Worm (Caenorhabditis elegans) whole organism, late embryonic: Measurements from ENCODE around the gene F08D12.12.

Source experiments
- F13H6.1 ChIP-seq: sonication (generic microtip); optimal IDR thresholded peaks from 2 replicates; lab custom pipeline; 2016; ENCODE audit warnings: missing genetic modification characterization, missing compliant biosample characterization
- K02D7.2 ChIP-seq: sonication (generic microtip); optimal IDR thresholded peaks from 2 replicates; lab custom pipeline; 2017; ENCODE audit warnings: mild to moderate bottlenecking, missing genetic modification characterization, missing compliant biosample characterization
- K09A11.1 ChIP-seq: sonication (generic microtip); optimal IDR thresholded peaks from 2 replicates; lab custom pipeline; 2017; ENCODE audit warnings: antibody characterized with exemption, mild to moderate bottlenecking, missing genetic modification characterization, missing compliant biosample characterization; ENCODE audit not compliant: insufficient read depth
- ceh-14 ChIP-seq: sonication (generic microtip); optimal IDR thresholded peaks from 2 replicates; lab custom pipeline; 2016; ENCODE audit warnings: missing genotype, missing genetic modification characterization, missing compliant biosample characterization
- ceh-18 ChIP-seq: sonication (generic microtip); optimal IDR thresholded peaks from 2 replicates; lab custom pipeline; 2016; ENCODE audit warnings: missing genetic modification characterization, missing compliant biosample characterization
- ceh-19 ChIP-seq: fragments of 200-800 bp; sonication (Bioruptor generic); optimal IDR thresholded peaks from 2 replicates; lab custom pipeline; 2018; ENCODE audit warnings: mild to moderate bottlenecking, missing genetic modification characterization, missing compliant biosample characterization
- ceh-24 ChIP-seq: sonication (generic microtip); optimal IDR thresholded peaks from 2 replicates; lab custom pipeline; 2016; ENCODE audit warnings: mild to moderate bottlenecking, missing genetic modification characterization, missing compliant biosample characterization
- ceh-31 ChIP-seq: sonication (generic microtip); optimal IDR thresholded peaks from 2 replicates; lab custom pipeline; 2016; ENCODE audit warnings: missing genetic modification characterization, missing compliant biosample characterization
- ceh-34 ChIP-seq: sonication (generic microtip); optimal IDR thresholded peaks from 2 replicates; lab custom pipeline; 2016; ENCODE audit warnings: mild to moderate bottlenecking, missing genetic modification characterization, missing compliant biosample characterization
- ceh-45 ChIP-seq: fragments of 200-800 bp; sonication (Bioruptor generic); IDR thresholded peaks from 2 replicates; pipeline ENCODE4 v1.3.6; 2022; ENCODE audit warnings: missing genetic modification reagents, missing genetic modification characterization, missing compliant biosample characterization
- ceh-48 ChIP-seq: sonication (generic microtip); optimal IDR thresholded peaks from 2 replicates; lab custom pipeline; 2016; ENCODE audit warnings: missing genetic modification characterization, inconsistent platforms, missing compliant biosample characterization
- ceh-6 ChIP-seq: fragments of 200-800 bp; sonication (Bioruptor generic); optimal IDR thresholded peaks from 2 replicates; lab custom pipeline; 2018; ENCODE audit warnings: mild to moderate bottlenecking, missing genetic modification characterization, missing compliant biosample characterization
- ceh-9 ChIP-seq: sonication (generic microtip); optimal IDR thresholded peaks from 2 replicates; lab custom pipeline; 2016; ENCODE audit warnings: mild to moderate bottlenecking, missing genetic modification characterization, inconsistent platforms, missing compliant biosample characterization
- dmd-4 ChIP-seq: sonication (generic microtip); optimal IDR thresholded peaks from 2 replicates; lab custom pipeline; 2016; ENCODE audit warnings: borderline replicate concordance, missing genetic modification characterization, missing compliant biosample characterization
- elt-2 ChIP-seq: sonication (generic microtip); optimal IDR thresholded peaks from 2 replicates; lab custom pipeline; 2016; ENCODE audit warnings: missing genetic modification reagents, missing genetic modification characterization, missing compliant biosample characterization
- elt-4 ChIP-seq: sonication (generic microtip); optimal IDR thresholded peaks from 2 replicates; lab custom pipeline; 2016; ENCODE audit warnings: missing genetic modification characterization, missing compliant biosample characterization
- fax-1 ChIP-seq: sonication (generic microtip); optimal IDR thresholded peaks from 2 replicates; lab custom pipeline; 2016; ENCODE audit warnings: missing genotype, missing genetic modification characterization, missing compliant biosample characterization
- fkh-6 ChIP-seq: sonication (generic microtip); optimal IDR thresholded peaks from 2 replicates; lab custom pipeline; 2016; ENCODE audit warnings: missing genetic modification characterization, missing compliant biosample characterization
- gmeb-2 ChIP-seq: sonication (generic microtip); optimal IDR thresholded peaks from 2 replicates; lab custom pipeline; 2016; ENCODE audit warnings: missing genetic modification characterization, inconsistent platforms, missing compliant biosample characterization
- hlh-13 ChIP-seq: fragments of 200-800 bp; sonication (Bioruptor generic); optimal IDR thresholded peaks from 2 replicates; lab custom pipeline; 2018; ENCODE audit warnings: mild to moderate bottlenecking, missing genetic modification characterization, missing compliant biosample characterization
- hlh-15 ChIP-seq: sonication (generic microtip); optimal IDR thresholded peaks from 2 replicates; lab custom pipeline; 2016; ENCODE audit warnings: missing genetic modification characterization, missing compliant biosample characterization
- hlh-30 ChIP-seq: sonication (generic microtip); optimal IDR thresholded peaks from 2 replicates; lab custom pipeline; 2017; ENCODE audit warnings: antibody characterized with exemption, missing genetic modification characterization, missing compliant biosample characterization; ENCODE audit not compliant: insufficient read depth
- madf-2 ChIP-seq: sonication (generic microtip); optimal IDR thresholded peaks from 2 replicates; lab custom pipeline; 2017; ENCODE audit warnings: missing genetic modification characterization, missing compliant biosample characterization
- mec-3 ChIP-seq: sonication (generic microtip); optimal IDR thresholded peaks from 2 replicates; lab custom pipeline; 2016; ENCODE audit warnings: borderline replicate concordance, missing genetic modification characterization, missing compliant biosample characterization
- nfya-1 ChIP-seq: sonication (generic microtip); optimal IDR thresholded peaks from 2 replicates; lab custom pipeline; 2017; ENCODE audit warnings: missing genetic modification characterization, mild to moderate bottlenecking, missing compliant biosample characterization, antibody characterized with exemption, moderate library complexity
- nhr-11 ChIP-seq: fragments of 150-350 bp; optimal IDR thresholded peaks from 2 replicates; lab custom pipeline; 2014; ENCODE audit warnings: missing biosample characterization, missing genetic modification characterization
- odd-2 ChIP-seq: sonication (generic microtip); optimal IDR thresholded peaks from 2 replicates; lab custom pipeline; 2017; ENCODE audit warnings: antibody characterized with exemption, mild to moderate bottlenecking, missing genetic modification characterization, missing compliant biosample characterization
- pat-9 ChIP-seq: fragments of 200-800 bp; sonication (Bioruptor generic); optimal IDR thresholded peaks from 2 replicates; lab custom pipeline; 2018; ENCODE audit warnings: mild to moderate bottlenecking, missing genetic modification characterization, moderate library complexity, missing compliant biosample characterization
- pax-1 ChIP-seq: fragments of 150-350 bp; optimal IDR thresholded peaks from 2 replicates; lab custom pipeline; 2014; ENCODE audit warnings: missing biosample characterization, missing genetic modification characterization
- pha-2 ChIP-seq: sonication (generic microtip); optimal IDR thresholded peaks from 2 replicates; lab custom pipeline; 2017; ENCODE audit warnings: mild to moderate bottlenecking, missing genetic modification characterization, missing compliant biosample characterization
- ref-2 ChIP-seq: sonication (generic microtip); optimal IDR thresholded peaks from 2 replicates; lab custom pipeline; 2016; ENCODE audit warnings: missing genetic modification characterization, missing compliant biosample characterization
- rnt-1 ChIP-seq: sonication (generic microtip); optimal IDR thresholded peaks from 2 replicates; lab custom pipeline; 2016; ENCODE audit warnings: missing genetic modification characterization, missing compliant biosample characterization
- sdc-2 ChIP-seq: sonication (generic microtip); optimal IDR thresholded peaks from 2 replicates; lab custom pipeline; 2016; ENCODE audit warnings: missing genotype, missing genetic modification characterization, missing compliant biosample characterization
- sox-2 ChIP-seq: fragments of 200-800 bp; sonication (Bioruptor generic); IDR thresholded peaks from 2 replicates; pipeline ENCODE4 v1.3.6; 2022; ENCODE audit warnings: missing genetic modification reagents, missing genetic modification characterization, missing compliant biosample characterization
- syd-9 ChIP-seq: sonication (generic microtip); optimal IDR thresholded peaks from 2 replicates; lab custom pipeline; 2016; ENCODE audit warnings: mild to moderate bottlenecking, missing genetic modification characterization, moderate library complexity, missing compliant biosample characterization
- tbx-2 ChIP-seq: sonication (generic microtip); optimal IDR thresholded peaks from 2 replicates; lab custom pipeline; 2016; ENCODE audit warnings: missing genetic modification characterization, missing compliant biosample characterization
- tbx-7 ChIP-seq: sonication (generic microtip); optimal IDR thresholded peaks from 2 replicates; lab custom pipeline; 2016; ENCODE audit warnings: missing genotype, missing genetic modification characterization, missing compliant biosample characterization
- unc-55 ChIP-seq: sonication (generic microtip); optimal IDR thresholded peaks from 2 replicates; lab custom pipeline; 2017; ENCODE audit warnings: missing biosample characterization, missing genetic modification reagents, missing genetic modification characterization
- unc-86 ChIP-seq: sonication (generic microtip); optimal IDR thresholded peaks from 2 replicates; lab custom pipeline; 2016; ENCODE audit warnings: missing genetic modification characterization, missing compliant biosample characterization

Gene F08D12.12

DNA sequence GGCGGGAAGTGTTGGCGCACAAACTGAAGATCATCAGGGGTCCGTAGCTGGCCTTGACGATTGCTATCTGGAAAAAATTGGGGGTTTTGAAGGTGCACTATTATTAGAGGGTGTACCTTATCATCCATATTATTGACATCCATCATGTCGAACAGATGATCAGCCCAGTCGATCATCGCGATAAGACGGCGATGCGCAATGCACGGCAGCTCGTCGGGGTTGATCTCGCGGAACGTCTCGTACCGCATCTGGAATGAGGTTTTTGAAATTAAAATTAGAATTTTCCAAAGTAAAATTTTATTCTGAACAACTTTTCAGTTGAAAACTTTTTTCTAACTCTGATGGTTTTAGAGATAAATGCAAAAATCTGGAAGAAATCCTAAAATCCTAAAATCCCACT, 11.1 kb upstream of the F08D12.12 start:
- TF ChIP-seq dmd-4 (no peak), ref-2 (tag; lab: Kevin White, UChicago) (no peak), ceh-9 (no peak), ceh-14 (tag; lab: Kevin White, UChicago) (no peak), ceh-19 (GFP tag; lab: Kevin White, UChicago) (no peak), pat-9 (tag; lab: Kevin White, UChicago) (no peak), fkh-6 (no peak), F13H6.1 (tag; lab: Kevin White, UChicago) (no peak), rnt-1 (no peak), elt-4 (tag; lab: Kevin White, UChicago) (no peak), sdc-2 (tag; lab: Kevin White, UChicago) (no peak), ceh-18 (no peak), elt-2 (tag; lab: Kevin White, UChicago) (no peak), fax-1 (tag; lab: Kevin White, UChicago) (no peak), unc-55 (GFP tag; lab: Kevin White, UChicago) (no peak), pha-2 (tag; lab: Kevin White, UChicago) (no peak), hlh-30 (tag; lab: Kevin White, UChicago) (no peak), sox-2 (GFP tag; lab: Robert Waterston, UW) (no peak), ceh-6 (no peak)

DNA sequence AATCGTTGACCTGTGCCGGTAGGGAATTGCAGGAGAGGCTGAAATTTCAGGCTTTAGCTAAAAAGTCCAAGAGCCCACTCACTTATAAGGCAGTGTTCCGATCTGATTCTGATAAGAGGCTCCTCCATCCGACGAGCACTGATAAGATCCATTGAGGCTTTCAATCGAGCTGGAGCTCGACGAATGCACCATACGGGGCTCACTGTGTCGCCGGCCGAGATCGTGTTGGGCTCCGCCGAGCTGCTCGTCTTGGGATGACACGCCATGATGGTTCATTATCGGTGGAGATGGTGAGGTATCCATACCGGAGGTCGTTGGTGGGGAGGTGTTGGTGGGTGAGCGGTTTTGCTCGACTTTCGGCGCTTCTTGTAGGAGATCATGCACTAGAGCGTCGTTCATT, 9.6 kb upstream of the F08D12.12 start:
- TF ChIP-seq tbx-7 (tag; lab: Kevin White, UChicago) (no peak), ceh-6 (no peak), elt-2 (tag; lab: Kevin White, UChicago) (no peak), sox-2 (GFP tag; lab: Robert Waterston, UW) (no peak), mec-3 (tag; lab: Kevin White, UChicago) (no peak), nfya-1 (tag; lab: Kevin White, UChicago) (no peak), elt-4 (tag; lab: Kevin White, UChicago) (no peak), gmeb-2 (tag; lab: Kevin White, UChicago) (no peak), K02D7.2 (no peak), ceh-24 (tag; lab: Kevin White, UChicago) (no peak)

ce11 chrII:2795413-2795812, 8.5 kb upstream of the F08D12.12 start:
- no peak for TF ChIP-seq tbx-2 (tag; lab: Kevin White, UChicago)
- no peak for TF ChIP-seq ceh-48 (tag; lab: Kevin White, UChicago)
- no peak for TF ChIP-seq ceh-45 (GFP tag; lab: Robert Waterston, UW)
- TF ChIP-seq madf-2 (tag; lab: Kevin White, UChicago), result no peak
- no peak for TF ChIP-seq ceh-19 (GFP tag; lab: Kevin White, UChicago)
- no peak for TF ChIP-seq K09A11.1
- TF ChIP-seq ceh-14 (tag; lab: Kevin White, UChicago), result no peak
- no peak for TF ChIP-seq pax-1 (tag; lab: Kevin White, UChicago)
- no peak for TF ChIP-seq hlh-15 (tag; lab: Kevin White, UChicago)
- no peak for TF ChIP-seq ceh-34 (tag; lab: Kevin White, UChicago)
- TF ChIP-seq unc-86 (tag; lab: Kevin White, UChicago), result no peak
- no peak for TF ChIP-seq gmeb-2 (tag; lab: Kevin White, UChicago)
- TF ChIP-seq ceh-18, result no peak
- no peak for TF ChIP-seq fkh-6
- TF ChIP-seq nhr-11 (tag; lab: Kevin White, UChicago), result no peak
- no peak for TF ChIP-seq ceh-9
- TF ChIP-seq sdc-2 (tag; lab: Kevin White, UChicago), result no peak

ce11 chrII:2791693-2792092, 4.8 kb upstream of the F08D12.12 start:
- TF ChIP-seq ceh-18 (no peak), F13H6.1 (tag; lab: Kevin White, UChicago) (no peak), odd-2 (tag; lab: Kevin White, UChicago) (no peak), hlh-13 (no peak), gmeb-2 (tag; lab: Kevin White, UChicago) (no peak), ceh-31 (tag; lab: Kevin White, UChicago) (no peak), nhr-11 (tag; lab: Kevin White, UChicago) (no peak), syd-9 (no peak), sdc-2 (tag; lab: Kevin White, UChicago) (no peak)
